Fruit fly (Drosophila melanogaster) ovary, adult (tissue): Measurements from ENCODE around the gene Vha55.
A peak's percentile ranks its signal among the peaks of the same experiment; 100 is the strongest.

Experiments
- CG17801 ChIP-seq: fragments of 200-800 bp; optimal IDR thresholded peaks from 2 replicates; lab custom pipeline; 2019; ENCODE audit warnings: missing biosample characterization, mild to moderate bottlenecking, missing genetic modification characterization, moderate library complexity; ENCODE audit not compliant: partially characterized antibody

The Vha55 gene

dm6 chr3R:12644621-12645310, 17.1 kb upstream of the Vha55 start:
- TF ChIP-seq CG17801, result no peak

dm6 chr3R:12642051-12642532, 14.5 kb upstream of the Vha55 start, which contains the start of gene CG6753:
Gene CG6753 (minus strand): TSS chr3R:12642482.
- TF ChIP-seq CG17801, result no peak

- TF ChIP-seq CG17801, result no peak
Observed at dm6 chr3R:12641620-12642019, 14.0 kb upstream of the Vha55 start.

- no peak for TF ChIP-seq CG17801
Observed at dm6 chr3R:12637961-12638531, 10.4 kb upstream of the Vha55 start, which contains the start of gene CG11608. Gene CG11608 (plus strand): TSS chr3R:12638481.

dm6 chr3R:12636240-12636639, 8.6 kb upstream of the Vha55 start, which contains the start of gene CG11600:
Gene CG11600 (plus strand): TSS chr3R:12636540.
- no peak for TF ChIP-seq CG17801

- TF ChIP-seq CG17801, result no peak
Observed at dm6 chr3R:12634617-12635016, 7.0 kb upstream of the Vha55 start, which contains the start of gene CG11598. Gene CG11598 (plus strand): TSS chr3R:12634917.

- no peak for TF ChIP-seq CG17801
Observed at dm6 chr3R:12633059-12633458, 5.4 kb upstream of the Vha55 start, which contains the start of gene CG18530. Gene CG18530 (plus strand): TSS chr3R:12633359.

- TF ChIP-seq CG17801, result peak; percentile 29
Observed at dm6 chr3R:12630369-12630768, 2.7 kb upstream of the Vha55 start, which contains the start of gene Not10. Gene Not10 (plus strand): TSS chr3R:12630647.

dm6 chr3R:12628395-12628928, 833 bp upstream of the Vha55 start:
- TF ChIP-seq CG17801, result no peak

- no peak for TF ChIP-seq CG17801
Observed at dm6 chr3R:12626674-12627382, 801 bp downstream of the Vha55 start.

- TF ChIP-seq CG17801, result no peak
Observed at dm6 chr3R:12624913-12625312, 2.7 kb downstream of the Vha55 start.

- no peak for TF ChIP-seq CG17801
Observed at dm6 chr3R:12622778-12623177, 4.9 kb downstream of the Vha55 start.

- TF ChIP-seq CG17801, result no peak
Observed at dm6 chr3R:12615553-12615952, 12.1 kb downstream of the Vha55 start.

- no peak for TF ChIP-seq CG17801
Observed at dm6 chr3R:12611973-12612372, 15.7 kb downstream of the Vha55 start.

dm6 chr3R:12595890-12596215, 31.8 kb downstream of the Vha55 start:
- no peak for TF ChIP-seq CG17801

- TF ChIP-seq CG17801, result no peak
Observed at dm6 chr3R:12595187-12595889, 32.3 kb downstream of the Vha55 start, which contains the start of gene Octbeta2R. Gene Octbeta2R (minus strand): TSS chr3R:12595725.
